Worm (Caenorhabditis elegans) whole organism, L2 larva: ENCODE measurements around the gene F19G12.8.

ENCODE experiments used
- C34F6.9 ChIP-seq: fragments of 150-350 bp; optimal IDR thresholded peaks from 2 replicates; lab custom pipeline; 2014; ENCODE audit warnings: missing biosample characterization, missing genetic modification characterization
- F13H6.1 ChIP-seq: sonication (generic microtip); optimal IDR thresholded peaks from 2 replicates; lab custom pipeline; 2016; ENCODE audit warnings: missing genetic modification characterization, missing compliant biosample characterization
- R02D3.7 ChIP-seq: fragments of 150-350 bp; optimal IDR thresholded peaks from 2 replicates; lab custom pipeline; 2014; ENCODE audit warnings: missing biosample characterization, missing genetic modification characterization
- Y55F3AM.14 ChIP-seq: fragments of 200-800 bp; sonication (Bioruptor generic); optimal IDR thresholded peaks from 2 replicates; lab custom pipeline; 2018; ENCODE audit warnings: mild to moderate bottlenecking, missing genetic modification characterization, missing compliant biosample characterization
- ZK546.5 ChIP-seq: sonication (generic microtip); optimal IDR thresholded peaks from 2 replicates; lab custom pipeline; 2017; ENCODE audit warnings: missing biosample characterization, missing genetic modification characterization
- alr-1 ChIP-seq: fragments of 150-350 bp; optimal IDR thresholded peaks from 2 replicates; lab custom pipeline; 2014; ENCODE audit warnings: missing biosample characterization, missing genetic modification characterization
- aly-2 ChIP-seq: fragments of 150-350 bp; optimal IDR thresholded peaks from 2 replicates; lab custom pipeline; 2014; ENCODE audit warnings: missing biosample characterization, missing genetic modification characterization
- ama-1 ChIP-seq: fragments of 150-350 bp; optimal IDR thresholded peaks from 2 replicates; lab custom pipeline; 2018; ENCODE audit warnings: inconsistent platforms
- blmp-1 ChIP-seq: sonication (generic microtip); optimal IDR thresholded peaks from 2 replicates; lab custom pipeline; 2017; ENCODE audit warnings: missing genetic modification characterization, mild to moderate bottlenecking, missing compliant biosample characterization, antibody characterized with exemption, moderate library complexity; ENCODE audit not compliant: insufficient read depth
- ceh-16 ChIP-seq: fragments of 150-350 bp; optimal IDR thresholded peaks from 2 replicates; lab custom pipeline; 2014; ENCODE audit warnings: missing biosample characterization, missing genetic modification characterization
- ceh-82 ChIP-seq: fragments of 150-350 bp; optimal IDR thresholded peaks from 2 replicates; lab custom pipeline; 2014; ENCODE audit warnings: missing biosample characterization, missing genetic modification characterization
- crh-2 ChIP-seq: sonication (generic microtip); optimal IDR thresholded peaks from 2 replicates; lab custom pipeline; 2017; ENCODE audit warnings: missing biosample characterization, missing genetic modification characterization
- dmd-4 ChIP-seq: sonication (generic microtip); optimal IDR thresholded peaks from 2 replicates; lab custom pipeline; 2017; ENCODE audit warnings: missing biosample characterization, missing genetic modification characterization
- egl-27 ChIP-seq: sonication (generic microtip); optimal IDR thresholded peaks from 3 replicates; lab custom pipeline; 2017; ENCODE audit warnings: missing biosample characterization, missing genetic modification reagents, missing genetic modification characterization
- elt-1 ChIP-seq: fragments of 150-350 bp; optimal IDR thresholded peaks from 2 replicates; lab custom pipeline; 2014; ENCODE audit warnings: missing biosample characterization, missing genetic modification characterization
- elt-3 ChIP-seq: sonication (generic microtip); optimal IDR thresholded peaks from 2 replicates; lab custom pipeline; 2017; ENCODE audit warnings: missing biosample characterization, missing genetic modification characterization
- fos-1 ChIP-seq: fragments of 150-350 bp; optimal IDR thresholded peaks from 2 replicates; lab custom pipeline; 2014; ENCODE audit warnings: missing biosample characterization, missing genetic modification characterization
- gmeb-1 ChIP-seq: fragments of 150-350 bp; optimal IDR thresholded peaks from 2 replicates; lab custom pipeline; 2014; ENCODE audit warnings: missing biosample characterization, missing genetic modification characterization
- lin-11 ChIP-seq: fragments of 150-350 bp; sonication (generic microtip); optimal IDR thresholded peaks from 2 replicates; lab custom pipeline; 2014; ENCODE audit warnings: missing biosample characterization, missing genetic modification characterization, inconsistent platforms, mixed read lengths
- lin-13 ChIP-seq: fragments of 150-350 bp; optimal IDR thresholded peaks from 2 replicates; lab custom pipeline; 2014; ENCODE audit warnings: missing biosample characterization, missing genetic modification reagents, missing genetic modification characterization
- lin-39 ChIP-seq: fragments of 150-350 bp; optimal IDR thresholded peaks from 2 replicates; lab custom pipeline; 2014; ENCODE audit warnings: missing biosample characterization, missing genetic modification reagents, missing genetic modification characterization
- lsy-2 ChIP-seq, 2 experiments: fragments of 150-350 bp in 1 of 2; sonication (generic microtip) in 1 of 2; optimal IDR thresholded peaks; 2 replicates each; lab custom pipeline; 2014 to 2017; ENCODE audit warnings: missing biosample characterization in 2 of 2, missing genetic modification characterization in 2 of 2
- mab-5 ChIP-seq: fragments of 150-350 bp; optimal IDR thresholded peaks from 2 replicates; lab custom pipeline; 2014; ENCODE audit warnings: missing biosample characterization, missing genetic modification characterization
- mbf-1 ChIP-seq: sonication (generic microtip); optimal IDR thresholded peaks from 2 replicates; lab custom pipeline; 2017; ENCODE audit warnings: missing biosample characterization, missing genetic modification characterization
- mdl-1 ChIP-seq, 2 experiments: fragments of 150-350 bp in 1 of 2; sonication (generic microtip) in 1 of 2; optimal IDR thresholded peaks; 2 replicates each; lab custom pipeline; 2017; ENCODE audit warnings: missing biosample characterization in 2 of 2, missing genetic modification characterization in 2 of 2
- nhr-10 ChIP-seq: sonication (generic microtip); optimal IDR thresholded peaks from 2 replicates; lab custom pipeline; 2017; ENCODE audit warnings: missing biosample characterization, missing genetic modification characterization
- nhr-11 ChIP-seq: fragments of 150-350 bp; optimal IDR thresholded peaks from 2 replicates; lab custom pipeline; 2014; ENCODE audit warnings: missing biosample characterization, missing genetic modification characterization
- nhr-12 ChIP-seq: fragments of 150-350 bp; optimal IDR thresholded peaks from 2 replicates; lab custom pipeline; 2014; ENCODE audit warnings: missing biosample characterization, missing genetic modification characterization
- nhr-129 ChIP-seq: fragments of 150-350 bp; optimal IDR thresholded peaks from 2 replicates; lab custom pipeline; 2014; ENCODE audit warnings: missing biosample characterization, missing genetic modification characterization
- nhr-21 ChIP-seq: fragments of 150-350 bp; optimal IDR thresholded peaks from 2 replicates; lab custom pipeline; 2014; ENCODE audit warnings: missing biosample characterization, missing genetic modification characterization
- nhr-23 ChIP-seq: fragments of 150-350 bp; optimal IDR thresholded peaks from 2 replicates; lab custom pipeline; 2014; ENCODE audit warnings: missing biosample characterization, missing genetic modification reagents, missing genetic modification characterization
- nhr-237 ChIP-seq: fragments of 150-350 bp; optimal IDR thresholded peaks from 2 replicates; lab custom pipeline; 2014; ENCODE audit warnings: missing biosample characterization, missing genetic modification characterization
- nhr-25 ChIP-seq: fragments of 150-350 bp; sonication (generic microtip); optimal IDR thresholded peaks from 3 replicates; lab custom pipeline; 2014; ENCODE audit warnings: missing biosample characterization, missing genetic modification characterization
- nhr-6 ChIP-seq: fragments of 150-350 bp; optimal IDR thresholded peaks from 2 replicates; lab custom pipeline; 2014; ENCODE audit warnings: missing biosample characterization, missing genetic modification characterization
- nhr-77 ChIP-seq: fragments of 150-350 bp; optimal IDR thresholded peaks from 2 replicates; lab custom pipeline; 2014; ENCODE audit warnings: missing biosample characterization, missing genetic modification characterization
- peb-1 ChIP-seq: fragments of 150-350 bp; optimal IDR thresholded peaks from 2 replicates; lab custom pipeline; 2014; ENCODE audit warnings: missing biosample characterization, missing genetic modification characterization
- sem-4 ChIP-seq: fragments of 150-350 bp; optimal IDR thresholded peaks from 2 replicates; lab custom pipeline; 2014; ENCODE audit warnings: missing biosample characterization, missing genetic modification reagents, missing genetic modification characterization
- skn-1 ChIP-seq: sonication (generic microtip); optimal IDR thresholded peaks from 2 replicates; lab custom pipeline; 2017; ENCODE audit warnings: missing biosample characterization, missing genetic modification characterization
- sma-3 ChIP-seq: sonication (generic microtip); optimal IDR thresholded peaks from 2 replicates; lab custom pipeline; 2016; ENCODE audit warnings: missing genetic modification reagents, missing genetic modification characterization, missing compliant biosample characterization
- sma-9 ChIP-seq, 2 experiments: fragments of 150-350 bp in 1 of 2; sonication (generic microtip) in 1 of 2; optimal IDR thresholded peaks; 2 replicates each; lab custom pipeline; 2014 to 2016; ENCODE audit warnings: missing genetic modification characterization in 2 of 2, mild to moderate bottlenecking in 1 of 2, missing biosample characterization in 1 of 2, missing compliant biosample characterization in 1 of 2, missing genetic modification reagents in 1 of 2, moderate library complexity in 1 of 2
- snpc-4 ChIP-seq: fragments of 150-350 bp; optimal IDR thresholded peaks from 2 replicates; lab custom pipeline; 2014; ENCODE audit warnings: missing biosample characterization, missing genetic modification characterization
- unc-39 ChIP-seq: fragments of 150-350 bp; optimal IDR thresholded peaks from 2 replicates; lab custom pipeline; 2014; ENCODE audit warnings: missing biosample characterization, missing genetic modification characterization
- unc-55 ChIP-seq: fragments of 150-350 bp; sonication (generic microtip); optimal IDR thresholded peaks from 3 replicates; lab custom pipeline; 2014; ENCODE audit warnings: missing biosample characterization, missing genetic modification reagents, missing genetic modification characterization
- unc-62 ChIP-seq: fragments of 150-350 bp; optimal IDR thresholded peaks from 2 replicates; lab custom pipeline; 2014; ENCODE audit warnings: missing biosample characterization, missing genetic modification reagents, missing genetic modification characterization
- zag-1 ChIP-seq: fragments of 150-350 bp; optimal IDR thresholded peaks from 2 replicates; lab custom pipeline; 2014; ENCODE audit warnings: missing biosample characterization, missing genetic modification characterization
- ztf-1 ChIP-seq: fragments of 200-800 bp; sonication (Bioruptor generic); conservative IDR thresholded peaks from 2 replicates; pipeline ENCODE4 v1.3.6; 2022; ENCODE audit warnings: missing genetic modification characterization, missing compliant biosample characterization
- ztf-11 ChIP-seq: sonication (generic microtip); optimal IDR thresholded peaks from 2 replicates; lab custom pipeline; 2017; ENCODE audit warnings: missing biosample characterization, missing genetic modification characterization
- ztf-4 ChIP-seq: fragments of 150-350 bp; optimal IDR thresholded peaks from 2 replicates; lab custom pipeline; 2014; ENCODE audit warnings: missing biosample characterization, missing genetic modification characterization

The F19G12.8 gene

DNA sequence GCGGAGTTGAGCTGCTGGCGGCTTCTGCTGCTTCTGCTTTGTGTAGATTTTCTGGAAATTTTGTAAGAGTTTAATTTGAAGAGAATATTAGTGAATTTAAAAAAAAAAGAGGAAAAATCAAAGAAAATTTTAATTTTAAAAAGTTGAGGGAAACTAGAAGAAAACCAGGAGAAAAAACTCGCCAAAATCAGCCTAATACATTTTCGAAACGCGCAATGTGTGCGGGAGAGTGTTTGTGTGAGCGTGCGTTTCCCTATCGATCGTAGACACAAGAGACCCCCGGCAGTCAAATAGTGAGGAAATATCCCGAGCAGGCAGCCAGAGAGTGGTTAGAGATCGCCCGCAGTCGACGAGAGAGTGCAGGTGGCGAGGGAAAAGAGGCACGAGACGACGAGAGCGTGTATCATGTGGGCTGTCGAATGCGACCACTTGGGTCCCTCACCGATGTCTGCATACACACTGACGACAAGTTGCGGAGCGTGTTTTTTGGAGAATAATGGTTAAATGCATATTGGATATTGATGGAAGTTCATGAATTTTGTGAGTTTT is 29.5 kb downstream of the F19G12.8 start, which contains the start of gene zfp-3 (continued):
- TF ChIP-seq unc-62 (GFP tag; lab: Kevin White, UChicago) (peak; percentile 48), nhr-23 (tag; lab: Kevin White, UChicago) (no peak), ama-1 (peak; percentile 62), mab-5 (tag; lab: Kevin White, UChicago) (peak; percentile 92), mdl-1 (tag; optimal IDR thresholded peaks at IDR 0.05; lab: Kevin White, UChicago) (peak; percentile 97), lin-13 (GFP tag; lab: Kevin White, UChicago) (peak; percentile 86), ztf-4 (tag; lab: Kevin White, UChicago) (peak; percentile 93), zag-1 (tag; lab: Kevin White, UChicago) (peak; percentile 92), nhr-12 (no peak), sem-4 (tag; lab: Kevin White, UChicago) (peak; percentile 87), nhr-129 (tag; lab: Kevin White, UChicago) (peak; percentile 96), crh-2 (tag; lab: Kevin White, UChicago) (peak; percentile 94), nhr-237 (tag; lab: Kevin White, UChicago) (peak; percentile 75), lsy-2 (tag; optimal IDR thresholded peaks at IDR 0.05; lab: Kevin White, UChicago) (peak; percentile 77 to 94), blmp-1 (peak; percentile 84), elt-3 (tag; lab: Kevin White, UChicago) (no peak)

DNA sequence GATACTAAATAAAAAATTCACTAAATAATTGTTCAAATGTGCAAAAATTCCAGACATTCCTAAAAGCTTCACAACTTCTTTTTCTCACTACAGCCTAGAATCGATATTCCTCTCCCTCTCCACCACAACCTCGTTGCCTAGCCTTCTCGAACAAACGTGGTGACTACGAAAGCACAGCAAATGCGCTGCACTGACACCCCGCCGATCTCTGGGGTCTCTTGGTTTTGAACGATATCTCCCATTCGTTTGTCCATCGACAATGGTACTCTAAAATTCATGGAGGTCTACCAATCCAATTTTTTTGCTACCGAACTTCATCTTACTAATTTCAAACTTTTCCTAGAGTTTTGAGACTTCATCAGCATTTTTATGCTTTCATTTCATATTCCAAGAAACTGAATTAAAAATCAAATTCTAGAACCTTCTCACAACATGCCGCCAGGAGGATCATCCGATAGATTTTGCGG is 33.3 kb downstream of the F19G12.8 start, which contains the start of gene W05H7.1:
Gene W05H7.1, plus strand, starts transcription at position 417 of the 467 bp plus-strand sequence.
- TF ChIP-seq alr-1 (tag; lab: Kevin White, UChicago) (no peak), ama-1 (no peak), ztf-4 (tag; lab: Kevin White, UChicago) (no peak), zag-1 (tag; lab: Kevin White, UChicago) (no peak), nhr-12 (no peak), snpc-4 (tag; lab: Kevin White, UChicago) (no peak), dmd-4 (tag; lab: Kevin White, UChicago) (no peak), peb-1 (tag; lab: Kevin White, UChicago) (no peak), mbf-1 (tag; lab: Kevin White, UChicago) (no peak), nhr-237 (tag; lab: Kevin White, UChicago) (no peak), ztf-1 (GFP tag; lab: Robert Waterston, UW) (no peak), mab-5 (tag; lab: Kevin White, UChicago) (no peak), egl-27 (tag; lab: Kevin White, UChicago) (no peak), ZK546.5 (no peak), unc-62 (GFP tag; lab: Kevin White, UChicago) (no peak), mdl-1 (tag; optimal IDR thresholded peaks at IDR 0.05; lab: Kevin White, UChicago) (peak in 1 of 2 experiments; percentile 22), nhr-25 (tag; lab: Kevin White, UChicago) (peak; percentile 38), lsy-2 (tag; optimal IDR thresholded peaks at IDR 0.05; lab: Kevin White, UChicago) (peak in 1 of 2 experiments; percentile 51), nhr-10 (tag; lab: Kevin White, UChicago) (no peak), aly-2 (tag; lab: Kevin White, UChicago) (no peak), R02D3.7 (tag; lab: Kevin White, UChicago) (no peak), nhr-6 (no peak), nhr-23 (tag; lab: Kevin White, UChicago) (no peak), gmeb-1 (tag; lab: Kevin White, UChicago) (no peak), sem-4 (tag; lab: Kevin White, UChicago) (no peak), ceh-16 (tag; lab: Kevin White, UChicago) (no peak), lin-11 (peak; percentile 41), lin-39 (tag; lab: Kevin White, UChicago) (no peak), unc-55 (peak; percentile 72), skn-1 (no peak), elt-3 (tag; lab: Kevin White, UChicago) (no peak), lin-13 (GFP tag; lab: Kevin White, UChicago) (peak; percentile 14), nhr-11 (tag; lab: Kevin White, UChicago) (no peak), sma-9 (GFP tag; optimal IDR thresholded peaks at IDR 0.05; lab: Kevin White, UChicago) (peak; percentile 28), sma-9 (tag; optimal IDR thresholded peaks at IDR 0.05; lab: Kevin White, UChicago) (no peak), nhr-77 (no peak), ztf-11 (no peak), C34F6.9 (tag; lab: Kevin White, UChicago) (peak; percentile 60), ceh-82 (tag; lab: Kevin White, UChicago) (no peak), elt-1 (tag; lab: Kevin White, UChicago) (no peak), blmp-1 (no peak), sma-3 (GFP tag; lab: Kevin White, UChicago) (peak; percentile 3), fos-1 (tag; lab: Kevin White, UChicago) (peak; percentile 18), nhr-129 (tag; lab: Kevin White, UChicago) (peak; percentile 70), unc-39 (tag; lab: Kevin White, UChicago) (no peak), Y55F3AM.14 (GFP tag; lab: Kevin White, UChicago) (no peak), nhr-21 (no peak), crh-2 (tag; lab: Kevin White, UChicago) (peak; percentile 51), F13H6.1 (peak; percentile 37)
- TF ChIP-seq, all 48 proteins: peak for 13
